Fruit fly (Drosophila melanogaster) whole organism, embryonic: ENCODE data around the gene CG5938.

ENCODE experiments used
- Atf6 ChIP-seq: fragments of 200-800 bp; sonication (Bioruptor generic); IDR thresholded peaks from 2 replicates; pipeline ENCODE4 v1.3.6; 2022; ENCODE audit warnings: missing biosample characterization, missing genetic modification characterization
- Awh ChIP-seq: fragments of 200-800 bp; sonication (Bioruptor generic); IDR thresholded peaks from 2 replicates; pipeline ENCODE4, ENCODE4 v1.3.6; 2022; ENCODE audit warnings: missing biosample characterization, missing genetic modification characterization
- B-H1 ChIP-seq: fragments of 200-800 bp; sonication (Bioruptor generic); IDR thresholded peaks from 3 replicates; pipeline ENCODE4 v1.3.6; 2022; ENCODE audit warnings: missing biosample characterization, missing genetic modification characterization
- CG10462 ChIP-seq: fragments of 200-800 bp; sonication (Bioruptor generic); optimal IDR thresholded peaks from 2 replicates; lab custom pipeline; 2016; ENCODE audit warnings: missing biosample characterization, missing genetic modification characterization
- CG10959 ChIP-seq: fragments of 200-800 bp; sonication (Bioruptor generic); IDR thresholded peaks from 2 replicates; pipeline ENCODE4 v1.3.6; 2022; ENCODE audit warnings: missing biosample characterization, missing genetic modification characterization
- CG11695 ChIP-seq: fragments of 200-800 bp; sonication (Bioruptor generic); IDR thresholded peaks from 3 replicates; pipeline ENCODE4 v1.3.6; 2022; ENCODE audit warnings: missing biosample characterization, missing genetic modification characterization
- CG11723 ChIP-seq: fragments of 200-800 bp; sonication (Bioruptor generic); optimal IDR thresholded peaks from 2 replicates; lab custom pipeline; 2017; ENCODE audit warnings: missing biosample characterization, mild to moderate bottlenecking, missing genetic modification characterization
- CG12219 ChIP-seq: fragments of 200-800 bp; sonication (Bioruptor generic); optimal IDR thresholded peaks from 3 replicates; lab custom pipeline; 2018; ENCODE audit warnings: missing biosample characterization, mild to moderate bottlenecking, missing genetic modification characterization
- CG12236 ChIP-seq: fragments of 200-800 bp; sonication (Bioruptor generic); optimal IDR thresholded peaks from 2 replicates; lab custom pipeline; 2016; ENCODE audit warnings: missing biosample characterization, missing genetic modification characterization
- CG15073 ChIP-seq: fragments of 200-800 bp; sonication (Bioruptor generic); optimal IDR thresholded peaks from 2 replicates; lab custom pipeline; 2016; ENCODE audit warnings: missing biosample characterization, missing genetic modification characterization
- CG17359 ChIP-seq: fragments of 200-800 bp; sonication (Bioruptor generic); optimal IDR thresholded peaks from 3 replicates; lab custom pipeline; 2018; ENCODE audit warnings: missing biosample characterization, mild to moderate bottlenecking, missing genetic modification characterization, moderate library complexity
- CG17802 ChIP-seq: fragments of 200-800 bp; sonication (Bioruptor generic); optimal IDR thresholded peaks from 2 replicates; lab custom pipeline; 2018; ENCODE audit warnings: missing biosample characterization, mild to moderate bottlenecking, missing genetic modification characterization, moderate library complexity
- CG18599 ChIP-seq: fragments of 200-800 bp; sonication (Bioruptor generic); optimal IDR thresholded peaks from 3 replicates; lab custom pipeline; 2017; ENCODE audit warnings: missing biosample characterization, missing genetic modification characterization, mild to moderate bottlenecking, moderate library complexity, missing genetic modification reagents
- CG2202 ChIP-seq: fragments of 200-800 bp; sonication (Bioruptor generic); optimal IDR thresholded peaks from 2 replicates; lab custom pipeline; 2018; ENCODE audit warnings: missing biosample characterization, mild to moderate bottlenecking, missing genetic modification characterization
- CG3065 ChIP-seq: fragments of 200-800 bp; sonication (Bioruptor generic); optimal IDR thresholded peaks from 2 replicates; lab custom pipeline; 2016; ENCODE audit warnings: missing biosample characterization, missing genetic modification characterization
- CG32767 ChIP-seq: fragments of 200-800 bp; sonication (Bioruptor generic); IDR thresholded peaks from 2 replicates; pipeline ENCODE4 v1.3.6; 2022; ENCODE audit warnings: missing biosample characterization, missing genetic modification characterization
- CG3281 ChIP-seq: fragments of 200-800 bp; sonication (Bioruptor generic); optimal IDR thresholded peaks from 3 replicates; lab custom pipeline; 2017; ENCODE audit warnings: missing biosample characterization, mild to moderate bottlenecking, missing genetic modification characterization
- CG3838 ChIP-seq: fragments of 200-800 bp; sonication (Bioruptor generic); optimal IDR thresholded peaks from 3 replicates; lab custom pipeline; 2016; ENCODE audit warnings: missing biosample characterization, missing genetic modification characterization
- CG4360 ChIP-seq: fragments of 200-800 bp; sonication (Bioruptor generic); IDR thresholded peaks from 2 replicates; pipeline ENCODE4 v1.3.6; 2022; ENCODE audit warnings: missing biosample characterization, missing genetic modification characterization
- CG5180 ChIP-seq: fragments of 200-800 bp; sonication (Bioruptor generic); optimal IDR thresholded peaks from 3 replicates; lab custom pipeline; 2017; ENCODE audit warnings: missing biosample characterization, missing genetic modification characterization, mild to moderate bottlenecking, moderate library complexity, missing genetic modification reagents
- CG6791 ChIP-seq: fragments of 200-800 bp; sonication (Bioruptor generic); IDR thresholded peaks from 3 replicates; pipeline ENCODE4 v1.3.6; 2022; ENCODE audit warnings: missing biosample characterization, missing genetic modification characterization; ENCODE audit not compliant: partially characterized antibody
- CG7357 ChIP-seq: fragments of 200-800 bp; sonication (Bioruptor generic); IDR thresholded peaks from 3 replicates; pipeline ENCODE4 v1.3.6; 2022; ENCODE audit warnings: missing biosample characterization, missing genetic modification characterization
- CG7839 ChIP-seq: fragments of 200-800 bp; sonication (Bioruptor generic); optimal IDR thresholded peaks from 3 replicates; lab custom pipeline; 2018; ENCODE audit warnings: missing biosample characterization, mild to moderate bottlenecking, missing genetic modification characterization, moderate library complexity
- CG7963 ChIP-seq: fragments of 200-800 bp; sonication (Bioruptor generic); IDR thresholded peaks from 3 replicates; pipeline ENCODE4 v1.3.6; 2022; ENCODE audit warnings: missing biosample characterization, missing genetic modification characterization; ENCODE audit not compliant: partially characterized antibody
- CG8478 ChIP-seq: fragments of >200 bp; optimal IDR thresholded peaks from 2 replicates; lab custom pipeline; 2018
- CG8765 ChIP-seq: fragments of 200-800 bp; sonication (Bioruptor generic); IDR thresholded peaks from 2 replicates; pipeline ENCODE4 v1.3.6; 2022; ENCODE audit warnings: missing biosample characterization, missing genetic modification characterization
- CG8924 ChIP-seq: fragments of 200-800 bp; optimal IDR thresholded peaks from 3 replicates; lab custom pipeline; 2019; ENCODE audit warnings: missing biosample characterization, mild to moderate bottlenecking, missing genetic modification characterization, moderate library complexity
- D19A ChIP-seq: fragments of 200-800 bp; optimal IDR thresholded peaks from 3 replicates; lab custom pipeline; 2019; ENCODE audit warnings: missing biosample characterization, mild to moderate bottlenecking, missing genetic modification characterization, moderate library complexity
- ERR ChIP-seq: fragments of 200-800 bp; sonication (Bioruptor generic); optimal IDR thresholded peaks from 2 replicates; lab custom pipeline; 2016; ENCODE audit warnings: missing biosample characterization, missing genetic modification characterization
- Kr ChIP-seq: fragments of 200-800 bp; sonication (Bioruptor generic); optimal IDR thresholded peaks from 2 replicates; lab custom pipeline; 2017; ENCODE audit warnings: missing biosample characterization, mild to moderate bottlenecking, missing genetic modification characterization
- Meics ChIP-seq: fragments of 200-800 bp; sonication (Bioruptor generic); optimal IDR thresholded peaks from 2 replicates; lab custom pipeline; 2017; ENCODE audit warnings: missing biosample characterization, mild to moderate bottlenecking, missing genetic modification characterization
- Mrtf ChIP-seq: fragments of 200-800 bp; sonication (Bioruptor generic); IDR thresholded peaks from 3 replicates; pipeline ENCODE4 v1.3.6; 2022; ENCODE audit warnings: missing biosample characterization, missing genetic modification characterization
- Nf-YC ChIP-seq: fragments of 200-800 bp; optimal IDR thresholded peaks from 3 replicates; lab custom pipeline; 2019; ENCODE audit warnings: missing biosample characterization, mild to moderate bottlenecking, missing genetic modification characterization, moderate library complexity
- Stat92E ChIP-seq, 3 experiments: fragments of >200 bp in 2 of 3; fragments of 200-800 bp in 1 of 3; sonication (Bioruptor generic) in 1 of 3; optimal IDR thresholded peaks; 2 replicates each; lab custom pipeline; 2017 to 2019; ENCODE audit warnings: missing biosample characterization in 3 of 3, missing genetic modification characterization in 3 of 3, mild to moderate bottlenecking in 1 of 3, moderate library complexity in 1 of 3
- ap ChIP-seq: fragments of 200-800 bp; sonication (Bioruptor generic); IDR thresholded peaks from 2 replicates; pipeline ENCODE4 v1.3.6; 2022; ENCODE audit warnings: missing biosample characterization, missing genetic modification characterization
- corto ChIP-seq: fragments of 200-800 bp; sonication (Bioruptor generic); optimal IDR thresholded peaks from 2 replicates; lab custom pipeline; 2016; ENCODE audit warnings: missing biosample characterization, mild to moderate bottlenecking, missing genetic modification characterization, moderate library complexity
- crp ChIP-seq, 2 experiments: fragments of 200-800 bp; sonication (Bioruptor generic); optimal IDR thresholded peaks; 2 replicates in 1 of 2; 3 replicates in 1 of 2; lab custom pipeline; 2017; ENCODE audit warnings: missing biosample characterization in 2 of 2, missing genetic modification characterization in 2 of 2, mild to moderate bottlenecking in 1 of 2, moderate library complexity in 1 of 2
- cwo ChIP-seq: fragments of 200-800 bp; sonication (Bioruptor generic); optimal IDR thresholded peaks from 3 replicates; lab custom pipeline; 2017; ENCODE audit warnings: missing biosample characterization, missing genetic modification characterization, mild to moderate bottlenecking, moderate library complexity, missing genetic modification reagents
- grn ChIP-seq: fragments of 200-800 bp; sonication (Bioruptor generic); optimal IDR thresholded peaks from 3 replicates; lab custom pipeline; 2017; ENCODE audit warnings: missing biosample characterization, missing genetic modification characterization
- hbn ChIP-seq: fragments of 200-800 bp; sonication (Bioruptor generic); IDR thresholded peaks from 2 replicates; pipeline ENCODE4 v1.3.6; 2022; ENCODE audit warnings: missing biosample characterization, missing genetic modification characterization; ENCODE audit not compliant: partially characterized antibody
- mld ChIP-seq: fragments of 200-800 bp; sonication (Bioruptor generic); IDR thresholded peaks from 3 replicates; pipeline ENCODE4 v1.3.6; 2022; ENCODE audit warnings: missing biosample characterization, missing genetic modification characterization; ENCODE audit not compliant: partially characterized antibody
- pita ChIP-seq: fragments of 200-800 bp; sonication (Bioruptor generic); optimal IDR thresholded peaks from 2 replicates; lab custom pipeline; 2017; ENCODE audit warnings: missing biosample characterization, mild to moderate bottlenecking, missing genetic modification characterization
- psq ChIP-seq: fragments of 200-800 bp; sonication (Bioruptor generic); optimal IDR thresholded peaks from 2 replicates; lab custom pipeline; 2017; ENCODE audit warnings: missing biosample characterization, missing genetic modification characterization
- sens-2 ChIP-seq: fragments of 200-800 bp; sonication (Bioruptor generic); IDR thresholded peaks from 2 replicates; pipeline ENCODE4 v1.3.6; 2022; ENCODE audit warnings: missing biosample characterization, missing genetic modification characterization
- ttk ChIP-seq: fragments of 200-800 bp; sonication (Bioruptor generic); IDR thresholded peaks from 2 replicates; pipeline ENCODE4 v2.1.2; 2022; ENCODE audit warnings: missing biosample characterization, missing genetic modification characterization
- unc-4 ChIP-seq: fragments of 200-800 bp; sonication (Bioruptor generic); IDR thresholded peaks from 2 replicates; pipeline ENCODE4 v1.3.6; 2022; ENCODE audit warnings: missing biosample characterization, missing genetic modification characterization; ENCODE audit not compliant: partially characterized antibody
- wek ChIP-seq: fragments of 200-800 bp; sonication (Bioruptor generic); optimal IDR thresholded peaks from 3 replicates; lab custom pipeline; 2018; ENCODE audit warnings: missing biosample characterization, mild to moderate bottlenecking, missing genetic modification characterization, moderate library complexity
- yki ChIP-seq: fragments of >200 bp; optimal IDR thresholded peaks from 3 replicates; lab custom pipeline; 2018
- z ChIP-seq: fragments of 200-800 bp; sonication (Bioruptor generic); IDR thresholded peaks from 3 replicates; pipeline ENCODE4 v1.3.6; 2022; ENCODE audit warnings: missing biosample characterization, missing genetic modification characterization

Gene CG5938

dm6 chr3R:27263434-27264215, 11.0 kb upstream of the CG5938 start, which contains the start of gene woc (continued):
- no peak for TF ChIP-seq ERR (GFP tag; lab: Kevin White, UChicago)
- peak; percentile 66 for TF ChIP-seq Meics (GFP tag; lab: Kevin White, UChicago)
- TF ChIP-seq CG11695 (GFP tag; lab: Robert Waterston, UW) = peak; percentile 85; the same call in 2 of the 3 replicates
- TF ChIP-seq CG10959 (GFP tag; lab: Robert Waterston, UW) = no peak
- TF ChIP-seq Kr (GFP tag; lab: Kevin White, UChicago) = no peak
- peak; percentile 66 for TF ChIP-seq CG18599 (GFP tag; lab: Kevin White, UChicago)
- TF ChIP-seq CG17359 (tag; lab: Kevin White, UChicago) = no peak
- no peak for TF ChIP-seq Awh (GFP tag; lab: Robert Waterston, UW)
- TF ChIP-seq D19A (tag; lab: Kevin White, UChicago) = no peak
- TF ChIP-seq mld (GFP tag; lab: Robert Waterston, UW) = peak; percentile 77
- TF ChIP-seq B-H1 (GFP tag; lab: Robert Waterston, UW) = no peak
- peak in 1 of 3 experiments; percentile 22 for TF ChIP-seq Stat92E (GFP tag; optimal IDR thresholded peaks at IDR 0.05; lab: Kevin White, UChicago)
- TF ChIP-seq Nf-YC (tag; lab: Kevin White, UChicago) = no peak
- peak; percentile 60; the same call in 1 of the 2 replicates for TF ChIP-seq Atf6 (GFP tag; lab: Robert Waterston, UW)
- TF ChIP-seq crp (GFP tag; optimal IDR thresholded peaks at IDR 0.05; lab: Kevin White, UChicago) = no peak
- peak; percentile 6 for TF ChIP-seq CG10462 (GFP tag; lab: Kevin White, UChicago)
- no peak for TF ChIP-seq grn (GFP tag; lab: Kevin White, UChicago)
- TF ChIP-seq CG11723 = no peak
- no peak for TF ChIP-seq CG4360 (GFP tag; lab: Robert Waterston, UW)
- TF ChIP-seq CG3838 = no peak
- TF ChIP-seq CG3281 (GFP tag; lab: Kevin White, UChicago) = peak; percentile 46
- no peak for TF ChIP-seq corto
- TF ChIP-seq CG5180 (GFP tag; lab: Kevin White, UChicago) = no peak
- TF ChIP-seq CG8765 (GFP tag; lab: Robert Waterston, UW) = 0 out of 2 replicates have a peak, but pooled peaks have one; percentile 6
- peak; percentile 1 for TF ChIP-seq CG12236 (GFP tag; lab: Kevin White, UChicago)
- no peak for TF ChIP-seq CG3065 (GFP tag; lab: Kevin White, UChicago)
- TF ChIP-seq CG12219 (GFP tag; lab: Kevin White, UChicago) = no peak
- TF ChIP-seq CG2202 = no peak
- no peak for TF ChIP-seq CG15073 (GFP tag; lab: Kevin White, UChicago)
- TF ChIP-seq sens-2 (GFP tag; lab: Robert Waterston, UW) = no peak
- 0 out of 2 replicates have a peak, but pooled peaks have one; percentile 42 for TF ChIP-seq ap (GFP tag; lab: Robert Waterston, UW)
- no peak for TF ChIP-seq z (GFP tag; lab: Robert Waterston, UW)
- peak; percentile 88 for TF ChIP-seq CG8478 (lab: Kevin White, UChicago)
- peak; percentile 51 for TF ChIP-seq CG8924 (tag; lab: Kevin White, UChicago)
- peak; percentile 81 for TF ChIP-seq unc-4 (GFP tag; lab: Robert Waterston, UW)
- TF ChIP-seq psq (GFP tag; lab: Kevin White, UChicago) = no peak
- peak; percentile 57 for TF ChIP-seq cwo (GFP tag; lab: Kevin White, UChicago)
- peak; percentile 29; the same call in 1 of the 3 replicates for TF ChIP-seq Mrtf (GFP tag; lab: Robert Waterston, UW)
- peak; percentile 78 for TF ChIP-seq CG32767 (GFP tag; lab: Robert Waterston, UW)
- no peak for TF ChIP-seq CG7839 (tag; lab: Kevin White, UChicago)
- TF ChIP-seq CG6791 (GFP tag; lab: Robert Waterston, UW) = peak; percentile 87
- peak; percentile 54; the same call in 1 of the 3 replicates for TF ChIP-seq CG7357 (GFP tag; lab: Robert Waterston, UW)
- TF ChIP-seq pita (GFP tag; lab: Kevin White, UChicago) = no peak
- TF ChIP-seq wek (GFP tag; lab: Kevin White, UChicago) = no peak
- TF ChIP-seq CG17802 (tag; lab: Kevin White, UChicago) = no peak
- peak; percentile 71 for TF ChIP-seq hbn (GFP tag; lab: Robert Waterston, UW)
- peak; percentile 82 for TF ChIP-seq CG7963
- no peak for TF ChIP-seq yki
- TF ChIP-seq ttk (GFP tag; lab: Robert Waterston, UW) = peak; percentile 13
